Fruit fly (Drosophila melanogaster) whole organism, adult: ENCODE data around the gene eIF5B.

Experiments used
- CG11617 ChIP-seq: fragments of 200-800 bp; sonication (Bioruptor generic); optimal IDR thresholded peaks from 2 replicates; lab custom pipeline; 2017; ENCODE audit warnings: mild to moderate bottlenecking, missing biosample characterization, missing genetic modification reagents, missing genetic modification characterization
- CG12768 ChIP-seq: fragments of 200-800 bp; sonication (Bioruptor generic); optimal IDR thresholded peaks from 2 replicates; lab custom pipeline; 2017; ENCODE audit warnings: missing biosample characterization, missing genetic modification characterization, mild to moderate bottlenecking, moderate library complexity, missing genetic modification reagents
- CG14711 ChIP-seq: fragments of 200-800 bp; sonication (Bioruptor generic); optimal IDR thresholded peaks from 2 replicates; lab custom pipeline; 2018; ENCODE audit warnings: missing biosample characterization, mild to moderate bottlenecking, missing genetic modification characterization, moderate library complexity
- CG1620 ChIP-seq: fragments of 200-800 bp; sonication (Bioruptor generic); optimal IDR thresholded peaks from 2 replicates; lab custom pipeline; 2016; ENCODE audit warnings: missing biosample characterization, missing genetic modification characterization
- CG33017 ChIP-seq: fragments of 200-800 bp; sonication (Bioruptor generic); optimal IDR thresholded peaks from 2 replicates; lab custom pipeline; 2018; ENCODE audit warnings: missing biosample characterization, mild to moderate bottlenecking, missing genetic modification characterization, moderate library complexity
- CG5204 ChIP-seq: fragments of 200-800 bp; sonication (Bioruptor generic); optimal IDR thresholded peaks from 2 replicates; lab custom pipeline; 2016; ENCODE audit warnings: missing biosample characterization, missing genetic modification characterization
- CG7045 ChIP-seq: fragments of 200-800 bp; sonication (Bioruptor generic); optimal IDR thresholded peaks from 2 replicates; lab custom pipeline; 2017; ENCODE audit warnings: missing biosample characterization, mild to moderate bottlenecking, missing genetic modification characterization
- CG7101 ChIP-seq: fragments of 200-800 bp; sonication (Bioruptor generic); optimal IDR thresholded peaks from 2 replicates; lab custom pipeline; 2018; ENCODE audit warnings: missing biosample characterization, mild to moderate bottlenecking, missing genetic modification characterization, moderate library complexity
- Clk ChIP-seq: fragments of 200-800 bp; sonication (Bioruptor generic); optimal IDR thresholded peaks from 2 replicates; lab custom pipeline; 2017; ENCODE audit warnings: missing biosample characterization, missing genetic modification characterization
- Crg-1 ChIP-seq: fragments of 200-800 bp; sonication (Bioruptor generic); optimal IDR thresholded peaks from 2 replicates; lab custom pipeline; 2016; ENCODE audit warnings: missing biosample characterization, missing genetic modification characterization
- Hr96 ChIP-seq: fragments of 200-800 bp; sonication (Bioruptor generic); optimal IDR thresholded peaks from 2 replicates; lab custom pipeline; 2016; ENCODE audit warnings: missing biosample characterization, missing genetic modification characterization
- Mnt ChIP-seq: fragments of 200-800 bp; sonication (Bioruptor generic); optimal IDR thresholded peaks from 2 replicates; lab custom pipeline; 2016; ENCODE audit warnings: missing biosample characterization, mild to moderate bottlenecking, missing genetic modification characterization
- bab1 ChIP-seq: fragments of 200-800 bp; sonication (Bioruptor generic); optimal IDR thresholded peaks from 3 replicates; lab custom pipeline; 2019; ENCODE audit warnings: missing biosample characterization, mild to moderate bottlenecking, missing genetic modification characterization, moderate library complexity
- cic ChIP-seq: fragments of 200-800 bp; sonication (Bioruptor generic); optimal IDR thresholded peaks from 2 replicates; lab custom pipeline; 2017; ENCODE audit warnings: missing biosample characterization, mild to moderate bottlenecking, missing genetic modification characterization, moderate library complexity
- cnc ChIP-seq, 2 experiments: fragments of >200 bp; optimal IDR thresholded peaks; 2 replicates each; lab custom pipeline; 2017
- kay ChIP-seq: fragments of 200-800 bp; sonication (Bioruptor generic); peaks from one replicate; lab custom pipeline; 2016; ENCODE audit warnings: missing biosample characterization, missing genetic modification characterization, borderline replicate concordance
- ovo ChIP-seq: fragments of 200-800 bp; sonication (Bioruptor generic); optimal IDR thresholded peaks from 2 replicates; lab custom pipeline; 2016; ENCODE audit warnings: missing biosample characterization, missing genetic modification characterization
- pad ChIP-seq: fragments of 200-800 bp; sonication (Bioruptor generic); optimal IDR thresholded peaks from 3 replicates; lab custom pipeline; 2017; ENCODE audit warnings: missing biosample characterization, missing genetic modification characterization, mild to moderate bottlenecking, moderate library complexity, missing genetic modification reagents
- toe ChIP-seq: fragments of 200-800 bp; sonication (Bioruptor generic); optimal IDR thresholded peaks from 2 replicates; lab custom pipeline; 2016; ENCODE audit warnings: missing biosample characterization, missing genetic modification characterization

eIF5B gene

dm6 chr3L:3381869-3382488 lies 78.8 kb downstream of the eIF5B start:
- no peak for TF ChIP-seq kay
- no peak for TF ChIP-seq CG1620
- no peak for TF ChIP-seq ovo
- TF ChIP-seq cnc (optimal IDR thresholded peaks at IDR 0.05; lab: Kevin White, UChicago) = no peak
- TF ChIP-seq toe (GFP tag; lab: Kevin White, UChicago) = no peak
- TF ChIP-seq Crg-1 (GFP tag; lab: Kevin White, UChicago) = no peak
- no peak for TF ChIP-seq bab1 (GFP tag; lab: Kevin White, UChicago)
- TF ChIP-seq CG7045 (GFP tag; lab: Kevin White, UChicago) = no peak
- TF ChIP-seq CG7101 (tag; lab: Kevin White, UChicago) = no peak
- TF ChIP-seq CG11617 (GFP tag; lab: Kevin White, UChicago) = no peak
- no peak for TF ChIP-seq CG33017 (tag; lab: Kevin White, UChicago)
- TF ChIP-seq Clk = no peak
- TF ChIP-seq CG12768 (GFP tag; lab: Kevin White, UChicago) = no peak
- no peak for TF ChIP-seq pad
- no peak for TF ChIP-seq CG5204 (GFP tag; lab: Kevin White, UChicago)
- TF ChIP-seq Hr96 (GFP tag; lab: Kevin White, UChicago) = no peak
- TF ChIP-seq cic = no peak
- no peak for TF ChIP-seq CG14711
- no peak for TF ChIP-seq Mnt

dm6 chr3L:3380225-3381043 lies 80.3 kb downstream of the eIF5B start:
- TF ChIP-seq pad = no peak
